Worm (Caenorhabditis elegans): ENCODE results near the gene rab-14.

ce11 chrX:15630790-15631204, 24.4 kb upstream of the rab-14 start:
- TF ChIP-seq ceh-45 (GFP tag; IDR thresholded peaks at IDR 0.05): 0 out of 2 replicates have a peak, but pooled peaks have one; percentile 18
- TF ChIP-seq ceh-19 (GFP tag; optimal IDR thresholded peaks at IDR 0.05): no peak
